Fruit fly (Drosophila melanogaster) whole organism, embryonic: ENCODE data around the gene CG8960.
A peak's percentile ranks its signal among the peaks of the same experiment; 100 is the strongest.

Source experiments
- CG17829 ChIP-seq: fragments of 200-800 bp; optimal IDR thresholded peaks from 2 replicates; lab custom pipeline; 2019; ENCODE audit warnings: missing biosample characterization, mild to moderate bottlenecking, missing genetic modification characterization, moderate library complexity
- CG33557 ChIP-seq: fragments of 200-800 bp; sonication (Bioruptor generic); optimal IDR thresholded peaks from 2 replicates; lab custom pipeline; 2019; ENCODE audit warnings: missing biosample characterization, mild to moderate bottlenecking, missing genetic modification characterization, moderate library complexity
- HLH4C ChIP-seq: fragments of 200-800 bp; sonication (Bioruptor generic); IDR thresholded peaks from 3 replicates; pipeline ENCODE4 v1.3.6; 2022; ENCODE audit warnings: missing biosample characterization, missing genetic modification characterization; ENCODE audit not compliant: partially characterized antibody
- Myb ChIP-seq: fragments of 200-800 bp; sonication (Bioruptor generic); optimal IDR thresholded peaks from 2 replicates; lab custom pipeline; 2016; ENCODE audit warnings: missing biosample characterization, missing genetic modification characterization
- Tbp ChIP-seq: fragments of >200 bp; optimal IDR thresholded peaks from 2 replicates; lab custom pipeline; 2018; ENCODE audit warnings: missing biosample characterization, missing genetic modification characterization
- dmrt11E ChIP-seq: fragments of 200-800 bp; sonication (Bioruptor generic); optimal IDR thresholded peaks from 3 replicates; lab custom pipeline; 2018; ENCODE audit warnings: missing biosample characterization, mild to moderate bottlenecking, missing genetic modification characterization, moderate library complexity
- fd3F ChIP-seq: fragments of 200-800 bp; sonication (Bioruptor generic); optimal IDR thresholded peaks from 2 replicates; lab custom pipeline; 2018; ENCODE audit warnings: missing biosample characterization, mild to moderate bottlenecking, missing genetic modification characterization, moderate library complexity
- jumu ChIP-seq: fragments of 200-800 bp; sonication (Bioruptor generic); optimal IDR thresholded peaks from 3 replicates; lab custom pipeline; 2016; ENCODE audit warnings: missing biosample characterization, missing genetic modification characterization
- shn ChIP-seq: fragments of 200-800 bp; sonication (Bioruptor generic); optimal IDR thresholded peaks from 3 replicates; lab custom pipeline; 2016; ENCODE audit warnings: missing biosample characterization, missing genetic modification characterization
- ttk ChIP-seq: fragments of 200-800 bp; sonication (Bioruptor generic); IDR thresholded peaks from 2 replicates; pipeline ENCODE4 v2.1.2; 2022; ENCODE audit warnings: missing biosample characterization, missing genetic modification characterization

DNA sequence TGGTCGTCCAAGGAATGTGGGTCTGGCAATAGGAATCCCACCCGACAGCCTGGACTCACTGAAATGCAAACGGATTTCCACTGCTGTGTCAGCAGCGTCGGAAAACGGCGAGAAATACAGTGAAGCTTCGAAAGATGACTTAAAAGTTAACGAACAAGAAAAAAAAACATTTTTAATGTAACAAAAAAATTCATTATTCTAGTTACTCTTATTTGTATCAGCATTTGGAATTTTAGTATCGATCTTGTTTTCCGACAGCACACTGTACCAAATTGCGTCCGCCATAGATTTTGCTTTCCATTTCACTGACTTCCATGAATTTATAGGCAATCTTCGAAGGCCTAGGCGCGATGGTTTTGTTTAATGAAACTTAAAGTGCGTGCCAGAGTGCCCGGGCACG, 32.0 kb upstream of the CG8960 start:
- no peak for TF ChIP-seq Tbp
- TF ChIP-seq CG33557 (GFP tag; lab: Kevin White, UChicago), result no peak
- no peak for TF ChIP-seq dmrt11E (tag; lab: Kevin White, UChicago)
- TF ChIP-seq HLH4C, result no peak
- TF ChIP-seq jumu, result no peak
- TF ChIP-seq shn (GFP tag; lab: Kevin White, UChicago), result no peak
- no peak for TF ChIP-seq fd3F (GFP tag; lab: Kevin White, UChicago)
- TF ChIP-seq ttk (GFP tag; lab: Robert Waterston, UW), result peak; percentile 34
- no peak for TF ChIP-seq Myb (GFP tag; lab: Kevin White, UChicago)
- no peak for TF ChIP-seq CG17829 (tag; lab: Kevin White, UChicago)
